Fruit fly (Drosophila melanogaster): ENCODE data around the gene loj.

Gene loj

dm6 chr3L:6110673-6111449 lies 16.1 kb downstream of the loj start:
- TF ChIP-seq CG33017 (tag; optimal IDR thresholded peaks at IDR 0.05): no peak
- no peak for TF ChIP-seq CG12768 (GFP tag; optimal IDR thresholded peaks at IDR 0.05)
- no peak for TF ChIP-seq CG5204 (GFP tag; optimal IDR thresholded peaks at IDR 0.05)
- TF ChIP-seq CG7045 (GFP tag; optimal IDR thresholded peaks at IDR 0.05): no peak
- TF ChIP-seq Hr96 (GFP tag; optimal IDR thresholded peaks at IDR 0.05): no peak
- no peak for TF ChIP-seq pad (GFP tag; optimal IDR thresholded peaks at IDR 0.05)
- TF ChIP-seq CG14711 (tag; optimal IDR thresholded peaks at IDR 0.05): no peak
- TF ChIP-seq ovo (GFP tag; optimal IDR thresholded peaks at IDR 0.05): no peak
- no peak for TF ChIP-seq kay (GFP tag; ENCODE audit: borderline replicate concordance)
- TF ChIP-seq tj (GFP tag; optimal IDR thresholded peaks at IDR 0.05): no peak
- no peak for TF ChIP-seq bab1 (GFP tag; optimal IDR thresholded peaks at IDR 0.05)
- TF ChIP-seq Clk (GFP tag; optimal IDR thresholded peaks at IDR 0.05): no peak
- no peak for TF ChIP-seq CG1620 (GFP tag; optimal IDR thresholded peaks at IDR 0.05)
- TF ChIP-seq cnc (optimal IDR thresholded peaks at IDR 0.05): no peak
- no peak for TF ChIP-seq Crg-1 (GFP tag; optimal IDR thresholded peaks at IDR 0.05)
- TF ChIP-seq Mnt (GFP tag; optimal IDR thresholded peaks at IDR 0.05): no peak

dm6 chr3L:6111458-6111857 lies 16.7 kb downstream of the loj start:
- no peak for TF ChIP-seq CG11617 (GFP tag; optimal IDR thresholded peaks at IDR 0.05)
- TF ChIP-seq Hr96 (GFP tag; optimal IDR thresholded peaks at IDR 0.05): no peak
- no peak for TF ChIP-seq cnc (optimal IDR thresholded peaks at IDR 0.05)
- TF ChIP-seq ovo (GFP tag; optimal IDR thresholded peaks at IDR 0.05): no peak
- TF ChIP-seq tj (GFP tag; optimal IDR thresholded peaks at IDR 0.05): no peak
- TF ChIP-seq CG5204 (GFP tag; optimal IDR thresholded peaks at IDR 0.05): no peak
- TF ChIP-seq Mnt (GFP tag; optimal IDR thresholded peaks at IDR 0.05): no peak
- TF ChIP-seq CG1620 (GFP tag; optimal IDR thresholded peaks at IDR 0.05): no peak
- no peak for TF ChIP-seq Clk (GFP tag; optimal IDR thresholded peaks at IDR 0.05)
- TF ChIP-seq cic (GFP tag; optimal IDR thresholded peaks at IDR 0.05): no peak
- TF ChIP-seq toe (GFP tag; optimal IDR thresholded peaks at IDR 0.05): no peak
- TF ChIP-seq Crg-1 (GFP tag; optimal IDR thresholded peaks at IDR 0.05): no peak
- TF ChIP-seq bab1 (GFP tag; optimal IDR thresholded peaks at IDR 0.05): no peak
- no peak for TF ChIP-seq CG7101 (tag; optimal IDR thresholded peaks at IDR 0.05)

dm6 chr3L:6115505-6115904 lies 20.7 kb downstream of the loj start:
- TF ChIP-seq pad (GFP tag; optimal IDR thresholded peaks at IDR 0.05): no peak
- no peak for TF ChIP-seq Mnt (GFP tag; optimal IDR thresholded peaks at IDR 0.05)
- TF ChIP-seq Crg-1 (GFP tag; optimal IDR thresholded peaks at IDR 0.05): no peak
- TF ChIP-seq kay (GFP tag; ENCODE audit: borderline replicate concordance): no peak
- TF ChIP-seq CG5204 (GFP tag; optimal IDR thresholded peaks at IDR 0.05): no peak
- TF ChIP-seq CG12768 (GFP tag; optimal IDR thresholded peaks at IDR 0.05): no peak
- no peak for TF ChIP-seq CG14711 (tag; optimal IDR thresholded peaks at IDR 0.05)
- TF ChIP-seq CG1620 (GFP tag; optimal IDR thresholded peaks at IDR 0.05): no peak
- TF ChIP-seq tj (GFP tag; optimal IDR thresholded peaks at IDR 0.05): no peak
- no peak for TF ChIP-seq bab1 (GFP tag; optimal IDR thresholded peaks at IDR 0.05)
- no peak for TF ChIP-seq CG11617 (GFP tag; optimal IDR thresholded peaks at IDR 0.05)
- TF ChIP-seq Hr96 (GFP tag; optimal IDR thresholded peaks at IDR 0.05): no peak
- TF ChIP-seq cic (GFP tag; optimal IDR thresholded peaks at IDR 0.05): no peak
- TF ChIP-seq Clk (GFP tag; optimal IDR thresholded peaks at IDR 0.05): no peak
- no peak for TF ChIP-seq CG33017 (tag; optimal IDR thresholded peaks at IDR 0.05)

DNA sequence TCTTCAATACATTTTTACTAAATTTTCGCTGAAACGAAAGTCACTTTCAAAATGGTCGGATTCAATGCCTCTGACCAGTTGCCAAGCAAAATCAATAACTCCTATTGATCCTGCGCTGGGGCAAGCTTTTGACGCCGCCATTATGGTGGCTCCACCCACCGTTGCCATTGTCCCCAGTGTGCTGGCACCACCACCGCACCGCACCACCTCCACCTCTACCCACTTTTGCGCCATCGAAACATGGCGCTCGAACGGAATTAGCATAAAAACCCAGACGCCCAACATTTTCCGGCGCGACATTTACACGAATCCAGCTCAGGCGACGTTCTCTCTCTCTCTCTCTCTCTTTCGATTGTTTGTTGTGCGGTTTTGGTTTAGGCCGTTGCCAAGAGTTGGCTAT lies 22.1 kb downstream of the loj start:
- TF ChIP-seq toe (GFP tag; optimal IDR thresholded peaks at IDR 0.05) (no peak), tj (GFP tag; optimal IDR thresholded peaks at IDR 0.05) (no peak), bab1 (GFP tag; optimal IDR thresholded peaks at IDR 0.05) (no peak), ovo (GFP tag; optimal IDR thresholded peaks at IDR 0.05) (no peak), cic (GFP tag; optimal IDR thresholded peaks at IDR 0.05) (no peak)

DNA sequence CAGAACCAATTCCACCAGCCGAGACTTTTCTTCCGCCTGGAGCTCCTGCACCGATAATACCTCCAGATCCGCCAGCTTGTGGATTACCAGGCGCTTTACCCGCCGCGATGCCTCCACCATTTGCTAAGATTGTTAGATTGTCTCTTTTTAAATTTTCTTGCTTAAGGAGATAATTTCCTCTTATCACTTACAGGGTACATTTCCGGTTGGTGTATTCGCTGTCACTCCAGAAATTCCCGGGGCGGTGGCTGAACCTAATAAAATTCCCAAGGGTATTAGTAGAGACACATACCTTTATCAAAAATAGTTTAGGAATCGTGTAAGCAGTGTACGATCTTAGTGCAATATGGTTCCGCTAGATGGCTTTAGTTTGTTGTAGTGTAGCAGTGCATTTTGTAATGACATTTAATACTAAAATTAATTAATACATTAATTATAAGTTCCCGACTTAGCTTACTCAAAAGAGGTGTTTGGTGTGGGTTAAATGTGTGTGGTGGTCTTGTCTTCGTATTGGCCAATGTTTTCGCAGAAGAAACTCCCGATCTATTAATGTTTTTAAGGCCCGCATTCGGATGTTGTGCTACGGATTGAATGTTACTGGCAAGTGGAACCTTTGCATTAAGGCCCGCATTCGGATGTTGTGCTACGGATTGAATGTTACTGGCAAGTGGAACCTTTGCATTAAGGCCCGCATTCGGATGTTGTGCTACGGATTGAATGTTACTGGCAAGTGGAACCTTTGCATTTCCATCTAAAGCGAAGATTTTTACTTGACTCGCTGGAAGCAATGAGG lies 30.0 kb downstream of the loj start:
- peak; percentile 12 for TF ChIP-seq toe (GFP tag; optimal IDR thresholded peaks at IDR 0.05)
- TF ChIP-seq CG7045 (GFP tag; optimal IDR thresholded peaks at IDR 0.05): peak; percentile 20
- TF ChIP-seq kay (GFP tag; ENCODE audit: borderline replicate concordance): no peak
- TF ChIP-seq Hr96 (GFP tag; optimal IDR thresholded peaks at IDR 0.05): peak; percentile 47
- TF ChIP-seq bab1 (GFP tag; optimal IDR thresholded peaks at IDR 0.05): no peak

DNA sequence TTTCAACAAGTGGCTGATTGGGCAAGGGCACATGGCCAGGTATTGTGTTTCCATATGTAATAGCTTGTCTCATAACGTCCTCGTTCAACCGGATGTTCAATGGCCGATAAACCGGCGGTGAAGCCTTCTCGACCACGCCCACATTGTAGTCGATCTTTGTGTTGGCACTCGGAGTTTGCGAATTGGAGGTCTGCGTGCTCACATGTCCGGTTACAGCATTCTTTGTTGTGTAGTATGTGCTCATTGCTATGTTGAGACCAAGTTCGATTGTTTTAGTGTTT lies 30.6 kb downstream of the loj start:
- TF ChIP-seq Hr96 (GFP tag; optimal IDR thresholded peaks at IDR 0.05): no peak
- no peak for TF ChIP-seq CG33017 (tag; optimal IDR thresholded peaks at IDR 0.05)
- TF ChIP-seq CG1620 (GFP tag; optimal IDR thresholded peaks at IDR 0.05): no peak
- no peak for TF ChIP-seq CG7045 (GFP tag; optimal IDR thresholded peaks at IDR 0.05)
- TF ChIP-seq pad (GFP tag; optimal IDR thresholded peaks at IDR 0.05): no peak
- no peak for TF ChIP-seq Crg-1 (GFP tag; optimal IDR thresholded peaks at IDR 0.05)
- TF ChIP-seq cic (GFP tag; optimal IDR thresholded peaks at IDR 0.05): no peak

- TF ChIP-seq CG12768 (GFP tag; optimal IDR thresholded peaks at IDR 0.05) (no peak), cnc (optimal IDR thresholded peaks at IDR 0.05) (no peak), CG14711 (tag; optimal IDR thresholded peaks at IDR 0.05) (no peak), CG1620 (GFP tag; optimal IDR thresholded peaks at IDR 0.05) (no peak), CG33017 (tag; optimal IDR thresholded peaks at IDR 0.05) (no peak), CG7101 (tag; optimal IDR thresholded peaks at IDR 0.05) (no peak), pad (GFP tag; optimal IDR thresholded peaks at IDR 0.05) (no peak)
These were observed 34.8 kb downstream of the loj start for dm6 chr3L:6129591-6129990.
